Fruit fly (Drosophila melanogaster) whole organism, embryonic: Measurements from ENCODE around the gene CG6345.

Source experiments
- Asciz ChIP-seq: fragments of 200-800 bp; sonication (Bioruptor generic); optimal IDR thresholded peaks from 2 replicates; lab custom pipeline; 2017; ENCODE audit warnings: missing biosample characterization, mild to moderate bottlenecking, missing genetic modification characterization, missing genetic modification reagents
- CG10274 ChIP-seq: fragments of 200-800 bp; sonication (Bioruptor generic); optimal IDR thresholded peaks from 3 replicates; lab custom pipeline; 2017; ENCODE audit warnings: missing biosample characterization, mild to moderate bottlenecking, missing genetic modification characterization
- CG10543 ChIP-seq: fragments of 200-800 bp; sonication (Bioruptor generic); optimal IDR thresholded peaks from 3 replicates; lab custom pipeline; 2017; ENCODE audit warnings: missing biosample characterization, mild to moderate bottlenecking, missing genetic modification characterization, moderate library complexity
- CG10959 ChIP-seq: fragments of 200-800 bp; sonication (Bioruptor generic); IDR thresholded peaks from 2 replicates; pipeline ENCODE4 v1.3.6; 2022; ENCODE audit warnings: missing biosample characterization, missing genetic modification characterization
- CG11723 ChIP-seq: fragments of 200-800 bp; sonication (Bioruptor generic); optimal IDR thresholded peaks from 2 replicates; lab custom pipeline; 2017; ENCODE audit warnings: missing biosample characterization, mild to moderate bottlenecking, missing genetic modification characterization
- CG12769 ChIP-seq: fragments of 200-800 bp; sonication (Bioruptor generic); optimal IDR thresholded peaks from 2 replicates; lab custom pipeline; 2019; ENCODE audit warnings: missing biosample characterization, mild to moderate bottlenecking, missing genetic modification characterization, moderate library complexity
- CG13123 ChIP-seq: fragments of 200-800 bp; sonication (Bioruptor generic); optimal IDR thresholded peaks from 2 replicates; lab custom pipeline; 2016; ENCODE audit warnings: missing biosample characterization, missing genetic modification characterization
- CG16779 ChIP-seq: fragments of 200-800 bp; sonication (Bioruptor generic); IDR thresholded peaks from 2 replicates; pipeline ENCODE4 v1.3.6; 2022; ENCODE audit warnings: missing biosample characterization, missing genetic modification characterization
- CG17568 ChIP-seq: fragments of 200-800 bp; sonication (Bioruptor generic); optimal IDR thresholded peaks from 2 replicates; lab custom pipeline; 2018; ENCODE audit warnings: missing biosample characterization, mild to moderate bottlenecking, missing genetic modification characterization, moderate library complexity
- CG17829 ChIP-seq: fragments of 200-800 bp; optimal IDR thresholded peaks from 2 replicates; lab custom pipeline; 2019; ENCODE audit warnings: missing biosample characterization, mild to moderate bottlenecking, missing genetic modification characterization, moderate library complexity
- CG17912 ChIP-seq: fragments of 200-800 bp; sonication (Bioruptor generic); optimal IDR thresholded peaks from 2 replicates; lab custom pipeline; 2018; ENCODE audit warnings: missing biosample characterization, mild to moderate bottlenecking, missing genetic modification characterization
- CG3407 ChIP-seq: fragments of 200-800 bp; sonication (Bioruptor generic); optimal IDR thresholded peaks from 2 replicates; lab custom pipeline; 2018; ENCODE audit warnings: missing biosample characterization, mild to moderate bottlenecking, missing genetic modification characterization
- CG4424 ChIP-seq: fragments of 200-800 bp; sonication (Bioruptor generic); optimal IDR thresholded peaks from 3 replicates; lab custom pipeline; 2016; ENCODE audit warnings: missing biosample characterization, missing genetic modification characterization
- CG6683 ChIP-seq: fragments of 200-800 bp; sonication (Bioruptor generic); optimal IDR thresholded peaks from 2 replicates; lab custom pipeline; 2017; ENCODE audit warnings: missing biosample characterization, mild to moderate bottlenecking, missing genetic modification characterization, missing genetic modification reagents
- CG7556 ChIP-seq: fragments of 200-800 bp; sonication (Bioruptor generic); optimal IDR thresholded peaks from 2 replicates; lab custom pipeline; 2017; ENCODE audit warnings: missing biosample characterization, mild to moderate bottlenecking, missing genetic modification characterization
- CG7928 ChIP-seq: fragments of 200-800 bp; sonication (Bioruptor generic); optimal IDR thresholded peaks from 2 replicates; lab custom pipeline; 2017; ENCODE audit warnings: missing biosample characterization, mild to moderate bottlenecking, missing genetic modification characterization
- CG9215 ChIP-seq: fragments of 200-800 bp; sonication (Bioruptor generic); IDR thresholded peaks from 2 replicates; pipeline ENCODE4 v1.3.6; 2022; ENCODE audit warnings: missing biosample characterization, missing genetic modification characterization
- CG9727 ChIP-seq: fragments of 200-800 bp; sonication (Bioruptor generic); optimal IDR thresholded peaks from 3 replicates; lab custom pipeline; 2017; ENCODE audit warnings: missing biosample characterization, mild to moderate bottlenecking, missing genetic modification characterization
- Camta ChIP-seq: fragments of 200-800 bp; sonication (Bioruptor generic); optimal IDR thresholded peaks from 2 replicates; lab custom pipeline; 2016; ENCODE audit warnings: missing biosample characterization, missing genetic modification characterization
- CoRest ChIP-seq: fragments of 200-800 bp; sonication (Bioruptor generic); optimal IDR thresholded peaks from 3 replicates; lab custom pipeline; 2018; ENCODE audit warnings: missing biosample characterization, mild to moderate bottlenecking, missing genetic modification characterization, moderate library complexity
- CrebB ChIP-seq: fragments of 200-800 bp; sonication (Bioruptor generic); optimal IDR thresholded peaks from 3 replicates; lab custom pipeline; 2018; ENCODE audit warnings: missing biosample characterization, mild to moderate bottlenecking, missing genetic modification characterization
- D19B ChIP-seq: fragments of 200-800 bp; sonication (Bioruptor generic); optimal IDR thresholded peaks from 2 replicates; lab custom pipeline; 2017; ENCODE audit warnings: missing biosample characterization, mild to moderate bottlenecking, missing genetic modification characterization
- Dip3 ChIP-seq: fragments of 200-800 bp; sonication (Bioruptor generic); optimal IDR thresholded peaks from 3 replicates; lab custom pipeline; 2016; ENCODE audit warnings: missing biosample characterization, missing genetic modification characterization
- Doc3 ChIP-seq: fragments of 200-800 bp; sonication (Bioruptor generic); IDR thresholded peaks from 3 replicates; pipeline ENCODE4 v1.3.6; 2022; ENCODE audit warnings: missing biosample characterization, missing genetic modification characterization; ENCODE audit not compliant: partially characterized antibody
- Ets65A ChIP-seq: fragments of 200-800 bp; sonication (Bioruptor generic); peaks from one replicate; lab custom pipeline; 2016; ENCODE audit warnings: missing biosample characterization, missing genetic modification characterization
- H2.0 ChIP-seq: fragments of 200-800 bp; sonication (Bioruptor generic); IDR thresholded peaks from 2 replicates; pipeline ENCODE4 v1.3.6; 2022; ENCODE audit warnings: missing biosample characterization, missing genetic modification characterization
- Hmr ChIP-seq: fragments of 200-800 bp; sonication (Bioruptor generic); optimal IDR thresholded peaks from 3 replicates; lab custom pipeline; 2017; ENCODE audit warnings: mild to moderate bottlenecking, missing biosample characterization, missing genetic modification reagents, missing genetic modification characterization
- Hmx ChIP-seq: fragments of 200-800 bp; sonication (Bioruptor generic); optimal IDR thresholded peaks from 2 replicates; lab custom pipeline; 2016; ENCODE audit warnings: missing biosample characterization, missing genetic modification characterization
- Lim3 ChIP-seq: fragments of 200-800 bp; sonication (Bioruptor generic); IDR thresholded peaks from 2 replicates; pipeline ENCODE4 v1.3.6; 2022; ENCODE audit warnings: missing biosample characterization, missing genetic modification characterization
- Max ChIP-seq: fragments of 200-800 bp; sonication (Bioruptor generic); optimal IDR thresholded peaks from 2 replicates; lab custom pipeline; 2016; ENCODE audit warnings: missing biosample characterization, mild to moderate bottlenecking, missing genetic modification characterization
- Opbp ChIP-seq: fragments of 200-800 bp; sonication (Bioruptor generic); IDR thresholded peaks from 3 replicates; pipeline ENCODE4 v1.3.6; 2022; ENCODE audit warnings: missing biosample characterization, missing genetic modification characterization; ENCODE audit not compliant: partially characterized antibody
- Ravus ChIP-seq: fragments of 200-800 bp; sonication (Bioruptor generic); IDR thresholded peaks from 2 replicates; pipeline ENCODE4 v1.3.6; 2022; ENCODE audit warnings: missing biosample characterization, missing genetic modification characterization
- Spps ChIP-seq: fragments of 200-800 bp; sonication (Bioruptor generic); optimal IDR thresholded peaks from 2 replicates; lab custom pipeline; 2018; ENCODE audit warnings: missing biosample characterization, mild to moderate bottlenecking, missing genetic modification characterization
- amos ChIP-seq: fragments of 200-800 bp; sonication (Bioruptor generic); IDR thresholded peaks from 2 replicates; pipeline ENCODE4 v1.3.6; 2022; ENCODE audit warnings: missing biosample characterization, missing genetic modification characterization; ENCODE audit not compliant: partially characterized antibody
- bsh ChIP-seq, 2 experiments: fragments of 200-800 bp; sonication (Bioruptor generic); optimal IDR thresholded peaks; 2 replicates each; lab custom pipeline; 2017 to 2018; ENCODE audit warnings: mild to moderate bottlenecking in 2 of 2, missing biosample characterization in 2 of 2, missing genetic modification characterization in 2 of 2, moderate library complexity in 1 of 2
- cas ChIP-seq: fragments of 200-800 bp; sonication (Bioruptor generic); IDR thresholded peaks from 2 replicates; pipeline ENCODE4 v1.3.6; 2022; ENCODE audit warnings: missing biosample characterization, missing genetic modification characterization
- da ChIP-seq: fragments of 200-800 bp; sonication (Bioruptor generic); optimal IDR thresholded peaks from 2 replicates; lab custom pipeline; 2016; ENCODE audit warnings: missing biosample characterization, missing genetic modification characterization
- fd3F ChIP-seq: fragments of 200-800 bp; sonication (Bioruptor generic); optimal IDR thresholded peaks from 2 replicates; lab custom pipeline; 2018; ENCODE audit warnings: missing biosample characterization, mild to moderate bottlenecking, missing genetic modification characterization, moderate library complexity
- gro ChIP-seq: fragments of 200-800 bp; sonication (Bioruptor generic); optimal IDR thresholded peaks from 2 replicates; lab custom pipeline; 2016; ENCODE audit warnings: missing biosample characterization, missing genetic modification characterization
- ind ChIP-seq: fragments of 200-800 bp; sonication (Bioruptor generic); optimal IDR thresholded peaks from 3 replicates; lab custom pipeline; 2016; ENCODE audit warnings: missing biosample characterization, missing genetic modification characterization
- klu ChIP-seq: fragments of 200-800 bp; sonication (Bioruptor generic); IDR thresholded peaks from 2 replicates; pipeline ENCODE4 v1.3.6; 2022; ENCODE audit warnings: missing biosample characterization, missing genetic modification characterization
- kni ChIP-seq: fragments of 200-800 bp; sonication (Bioruptor generic); optimal IDR thresholded peaks from 3 replicates; lab custom pipeline; 2017; ENCODE audit warnings: mild to moderate bottlenecking, missing biosample characterization, missing genetic modification reagents, missing genetic modification characterization
- lbe ChIP-seq: fragments of 200-800 bp; sonication (Bioruptor generic); optimal IDR thresholded peaks from 2 replicates; lab custom pipeline; 2016; ENCODE audit warnings: missing biosample characterization, mild to moderate bottlenecking, missing genetic modification characterization
- pros ChIP-seq: fragments of 200-800 bp; sonication (Bioruptor generic); optimal IDR thresholded peaks from 3 replicates; lab custom pipeline; 2019; ENCODE audit warnings: missing biosample characterization, mild to moderate bottlenecking, missing genetic modification characterization, moderate library complexity
- pzg ChIP-seq: fragments of 200-800 bp; sonication (Bioruptor generic); optimal IDR thresholded peaks from 3 replicates; lab custom pipeline; 2018; ENCODE audit warnings: missing biosample characterization, mild to moderate bottlenecking, missing genetic modification characterization, moderate library complexity
- sens ChIP-seq: fragments of 200-800 bp; sonication (Bioruptor generic); peaks from one replicate; lab custom pipeline; 2016; ENCODE audit warnings: missing biosample characterization, missing genetic modification characterization
- sim ChIP-seq: fragments of 200-800 bp; sonication (Bioruptor generic); IDR thresholded peaks from 2 replicates; pipeline ENCODE4 v1.3.6; 2022; ENCODE audit warnings: missing biosample characterization, missing genetic modification characterization
- sisA ChIP-seq: fragments of 200-800 bp; sonication (Bioruptor generic); IDR thresholded peaks from 2 replicates; pipeline ENCODE4 v1.3.6; 2022; ENCODE audit warnings: missing biosample characterization, missing genetic modification characterization
- vnd ChIP-seq: fragments of 200-800 bp; sonication (Bioruptor generic); IDR thresholded peaks from 3 replicates; pipeline ENCODE4 v1.3.6; 2022; ENCODE audit warnings: missing biosample characterization, missing genetic modification characterization; ENCODE audit not compliant: partially characterized antibody
- wek ChIP-seq: fragments of 200-800 bp; sonication (Bioruptor generic); optimal IDR thresholded peaks from 3 replicates; lab custom pipeline; 2018; ENCODE audit warnings: missing biosample characterization, mild to moderate bottlenecking, missing genetic modification characterization, moderate library complexity
- yki ChIP-seq: fragments of >200 bp; optimal IDR thresholded peaks from 3 replicates; lab custom pipeline; 2018

Gene CG6345

DNA sequence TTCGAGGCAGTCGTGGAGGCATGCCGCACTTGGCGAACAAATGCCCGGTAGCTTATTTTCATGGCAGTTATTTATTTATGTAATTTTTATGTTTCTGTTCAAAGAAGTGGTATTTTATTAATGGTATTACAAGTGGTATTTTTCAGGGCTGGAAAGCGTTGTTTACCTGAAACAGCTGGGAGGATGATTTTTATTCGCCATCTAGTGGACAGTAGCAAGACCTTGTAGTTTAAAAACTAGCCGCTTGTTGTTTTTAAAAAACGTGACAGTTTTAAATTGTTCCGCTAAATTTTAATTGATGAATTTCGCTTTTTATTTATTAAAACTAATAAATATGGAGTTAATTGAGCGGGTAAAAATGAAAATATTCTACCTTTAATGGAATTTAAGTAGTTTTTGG is at the start of gene CG6345 (continued):
- TF ChIP-seq amos (GFP tag; lab: Robert Waterston, UW): no peak
- TF ChIP-seq CG11723 (GFP tag; lab: Kevin White, UChicago): peak; percentile 71
- TF ChIP-seq ind (GFP tag; lab: Kevin White, UChicago): peak; percentile 83
- peak; percentile 76 for TF ChIP-seq CoRest (tag; lab: Kevin White, UChicago)
- peak; percentile 87 for TF ChIP-seq CG17912 (GFP tag; lab: Kevin White, UChicago)
- no peak for TF ChIP-seq Lim3 (GFP tag; lab: Robert Waterston, UW)
- no peak for TF ChIP-seq Doc3 (GFP tag; lab: Robert Waterston, UW)
- peak; percentile 80 for TF ChIP-seq CG3407 (GFP tag; lab: Kevin White, UChicago)
- TF ChIP-seq bsh (GFP tag; optimal IDR thresholded peaks at IDR 0.05; lab: Kevin White, UChicago): peak in 1 of 2 experiments; percentile 84
- TF ChIP-seq lbe: peak; percentile 48
- peak; percentile 74 for TF ChIP-seq gro (GFP tag; lab: Kevin White, UChicago)
- peak; percentile 88 for TF ChIP-seq CG9727 (GFP tag; lab: Kevin White, UChicago)
- TF ChIP-seq CG17829 (tag; lab: Kevin White, UChicago): peak; percentile 90
- peak; percentile 94 for TF ChIP-seq CG7928
- TF ChIP-seq Spps: peak; percentile 45
- TF ChIP-seq CG4424 (GFP tag; lab: Kevin White, UChicago): peak; percentile 93
- peak; percentile 59 for TF ChIP-seq CG7556 (GFP tag; lab: Kevin White, UChicago)
- peak; percentile 56 for TF ChIP-seq da
- peak; percentile 55 for TF ChIP-seq CG10274
- TF ChIP-seq Hmx (GFP tag; lab: Kevin White, UChicago): peak; percentile 14
- TF ChIP-seq CrebB: peak; percentile 75
- TF ChIP-seq Camta: peak; percentile 84
- TF ChIP-seq yki: no peak
- peak; percentile 69 for TF ChIP-seq CG13123 (GFP tag; lab: Kevin White, UChicago)
- TF ChIP-seq sens: peak; percentile 97
- peak; percentile 85 for TF ChIP-seq Max (GFP tag; lab: Kevin White, UChicago)
- TF ChIP-seq D19B (GFP tag; lab: Kevin White, UChicago): peak; percentile 63
- TF ChIP-seq sim (GFP tag; lab: Robert Waterston, UW): 0 out of 2 replicates have a peak, but pooled peaks have one; percentile 52
- TF ChIP-seq CG10959 (GFP tag; lab: Robert Waterston, UW): peak; percentile 65
- TF ChIP-seq Ravus: peak; percentile 15; the same call in 1 of the 2 replicates
- TF ChIP-seq kni (GFP tag; lab: Kevin White, UChicago): peak; percentile 76
- no peak for TF ChIP-seq vnd (GFP tag; lab: Robert Waterston, UW)
- TF ChIP-seq sisA (GFP tag; lab: Robert Waterston, UW): peak; percentile 59
- TF ChIP-seq fd3F (GFP tag; lab: Kevin White, UChicago): peak; percentile 65
- TF ChIP-seq CG9215 (GFP tag; lab: Robert Waterston, UW): peak; percentile 20; the same call in 1 of the 2 replicates
- TF ChIP-seq CG6683 (GFP tag; lab: Kevin White, UChicago): peak; percentile 81
- peak; percentile 89 for TF ChIP-seq Hmr (GFP tag; lab: Kevin White, UChicago)
- peak; percentile 85 for TF ChIP-seq wek (GFP tag; lab: Kevin White, UChicago)
- TF ChIP-seq CG12769 (tag; lab: Kevin White, UChicago): peak; percentile 60
- no peak for TF ChIP-seq klu (GFP tag; lab: Robert Waterston, UW)
- no peak for TF ChIP-seq CG16779
- TF ChIP-seq CG10543 (GFP tag; lab: Kevin White, UChicago): peak; percentile 76
- peak; percentile 37; the same call in 1 of the 3 replicates for TF ChIP-seq Opbp
- TF ChIP-seq pzg (GFP tag; lab: Kevin White, UChicago): peak; percentile 67
- TF ChIP-seq Dip3: peak; percentile 56
- TF ChIP-seq CG17568 (GFP tag; lab: Kevin White, UChicago): no peak
- peak; percentile 72 for TF ChIP-seq H2.0
- no peak for TF ChIP-seq pros (GFP tag; lab: Kevin White, UChicago)
- no peak for TF ChIP-seq Ets65A
- TF ChIP-seq cas (GFP tag; lab: Robert Waterston, UW): no peak
- peak; percentile 94 for TF ChIP-seq Asciz
